Worm (Caenorhabditis elegans): ENCODE results near the gene vpat-1.

vpat-1 gene

DNA sequence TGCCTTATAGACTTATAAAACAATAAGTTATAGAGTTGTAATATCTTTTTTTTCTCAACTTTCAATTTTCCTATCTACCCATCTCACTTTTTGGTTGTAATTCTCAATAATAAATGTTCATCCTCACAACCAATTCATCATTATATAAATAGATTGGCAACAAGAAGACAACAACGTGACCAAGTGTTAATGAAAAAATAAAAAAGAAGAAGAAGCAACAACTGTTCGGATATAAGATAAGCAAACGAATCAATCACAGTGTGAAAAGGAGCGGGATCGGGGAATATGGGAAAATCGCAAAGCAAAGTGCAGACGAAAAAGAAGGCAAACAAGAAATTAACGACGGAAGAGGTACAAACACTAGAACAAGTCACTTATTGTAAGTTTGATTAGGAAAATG lies 7.9 kb upstream of the vpat-1 start, which contains the start of gene ncs-3:
Gene ncs-3 (plus strand): TSS at position 153 of the 400 bp plus-strand sequence.
- TF ChIP-seq nfya-1 (tag; optimal IDR thresholded peaks at IDR 0.05; ENCODE audit: insufficient read depth) (peak; percentile 18), lsy-12 (tag; optimal IDR thresholded peaks at IDR 0.05) (no peak), lin-39 (tag; optimal IDR thresholded peaks at IDR 0.05) (no peak), egl-5 (tag; optimal IDR thresholded peaks at IDR 0.05) (peak; percentile 33)

DNA sequence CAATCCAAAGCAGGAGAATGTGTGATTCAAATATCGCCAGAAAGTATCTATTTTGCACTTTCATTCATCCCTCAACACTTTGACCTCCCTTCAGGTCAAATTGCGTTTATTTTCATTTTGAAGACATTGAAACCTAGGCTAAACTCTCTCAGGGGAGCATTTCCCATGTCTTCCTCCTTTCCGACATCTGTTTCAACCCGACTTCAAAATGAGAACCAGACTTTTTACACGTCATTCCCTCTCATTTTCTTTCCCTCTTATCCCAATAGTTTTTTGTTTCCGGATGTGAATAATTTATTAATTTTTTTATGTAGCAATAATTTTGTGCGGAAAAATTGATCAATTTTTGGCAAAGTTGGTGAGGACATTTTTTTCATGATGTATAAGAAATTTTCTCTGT lies 7.0 kb upstream of the vpat-1 start:
- TF ChIP-seq fos-1 (tag; optimal IDR thresholded peaks at IDR 0.05) (no peak), lsy-12 (tag; optimal IDR thresholded peaks at IDR 0.05) (no peak), daf-12 (tag; optimal IDR thresholded peaks at IDR 0.05) (no peak), aly-2 (tag; optimal IDR thresholded peaks at IDR 0.05) (no peak), jun-1 (tag; optimal IDR thresholded peaks at IDR 0.05) (no peak), lin-15B (tag; optimal IDR thresholded peaks at IDR 0.05) (no peak), nhr-77 (tag; optimal IDR thresholded peaks at IDR 0.05) (no peak), pha-4 (tag; optimal IDR thresholded peaks at IDR 0.05) (no peak), fkh-10 (GFP tag; optimal IDR thresholded peaks at IDR 0.05) (no peak), R02D3.7 (tag; optimal IDR thresholded peaks at IDR 0.05) (no peak), nhr-23 (tag; optimal IDR thresholded peaks at IDR 0.05) (no peak), zag-1 (tag; optimal IDR thresholded peaks at IDR 0.05) (no peak), nhr-76 (tag; optimal IDR thresholded peaks at IDR 0.05) (no peak), egl-27 (tag; optimal IDR thresholded peaks at IDR 0.05) (no peak), nhr-67 (tag; optimal IDR thresholded peaks at IDR 0.05) (no peak)

DNA sequence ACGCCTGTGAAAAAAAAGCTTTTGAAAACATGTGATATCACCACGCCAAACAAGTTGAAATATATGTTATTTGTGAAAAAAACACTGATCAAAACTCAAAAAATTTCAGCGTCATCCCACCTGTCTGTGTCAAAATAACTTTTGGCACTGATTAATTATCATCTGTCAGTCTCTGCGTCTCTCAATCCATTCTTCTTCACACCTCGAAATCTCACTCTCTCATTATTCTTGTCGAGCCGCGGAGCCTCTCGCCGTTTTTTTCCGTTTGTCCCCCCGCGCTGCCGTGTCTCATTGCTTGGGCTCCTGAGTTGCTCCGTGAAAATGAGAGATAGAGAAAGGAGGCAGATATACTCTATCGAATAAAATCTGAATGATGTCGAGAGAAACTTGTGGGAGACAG lies 5.0 kb upstream of the vpat-1 start:
- TF ChIP-seq egl-5 (tag; optimal IDR thresholded peaks at IDR 0.05) (peak; percentile 19), lin-39 (tag; optimal IDR thresholded peaks at IDR 0.05) (peak; percentile 44), nfya-1 (tag; optimal IDR thresholded peaks at IDR 0.05; ENCODE audit: insufficient read depth) (peak; percentile 28), sea-2 (GFP tag; optimal IDR thresholded peaks at IDR 0.05) (no peak)

ce11 chrX:1044327-1044726 lies 1.7 kb downstream of the vpat-1 start:
- TF ChIP-seq mml-1 (tag; optimal IDR thresholded peaks at IDR 0.05) (no peak), nhr-28 (tag; optimal IDR thresholded peaks at IDR 0.05) (no peak), nhr-43 (tag; optimal IDR thresholded peaks at IDR 0.05; ENCODE audit: poor library complexity, severe bottlenecking) (no peak), lin-39 (tag; optimal IDR thresholded peaks at IDR 0.05) (no peak), fos-1 (tag; optimal IDR thresholded peaks at IDR 0.05) (no peak), ama-1 (optimal IDR thresholded peaks at IDR 0.05) (no peak), fkh-2 (tag; optimal IDR thresholded peaks at IDR 0.05) (no peak), nfya-1 (tag; optimal IDR thresholded peaks at IDR 0.05; ENCODE audit: insufficient read depth) (no peak), R02D3.7 (tag; optimal IDR thresholded peaks at IDR 0.05) (no peak), pqm-1 (tag; optimal IDR thresholded peaks at IDR 0.05) (no peak), ztf-4 (tag; optimal IDR thresholded peaks at IDR 0.05) (no peak), unc-39 (tag; optimal IDR thresholded peaks at IDR 0.05) (no peak), egl-5 (tag; optimal IDR thresholded peaks at IDR 0.05) (no peak), hmg-11 (tag; optimal IDR thresholded peaks at IDR 0.05) (no peak), ceh-82 (tag; optimal IDR thresholded peaks at IDR 0.05) (no peak), unc-62 (GFP tag; optimal IDR thresholded peaks at IDR 0.05) (no peak)

DNA sequence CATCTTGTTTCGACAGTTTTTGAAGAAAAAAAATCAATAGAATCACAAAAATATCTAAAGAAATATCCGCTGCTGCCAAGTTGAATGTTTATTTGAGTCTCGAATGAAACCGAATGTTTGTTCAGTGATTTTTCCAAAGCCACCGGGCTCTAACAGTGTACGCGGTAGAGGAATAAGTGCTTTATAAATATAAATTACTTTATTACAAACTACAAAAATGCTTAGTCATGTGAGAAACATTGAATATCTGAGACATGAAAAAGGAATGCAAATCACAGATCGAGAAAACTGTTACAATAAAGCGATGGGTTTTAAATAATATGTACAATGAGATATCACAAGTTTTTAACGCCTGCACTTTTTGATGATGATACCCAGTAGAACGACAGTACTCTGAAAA lies 7.7 kb downstream of the vpat-1 start, which contains the start of gene F55A4.7:
Gene F55A4.7 (minus strand): TSS at position 101 of the 400 bp plus-strand sequence.
- TF ChIP-seq snpc-4 (tag; optimal IDR thresholded peaks at IDR 0.05): no peak

ce11 chrX:1035039-1035598 lies 10.9 kb downstream of the vpat-1 start, which contains the start of the genes stau-1 and sec-22:
TSS of gene stau-1 (minus strand) at chrX:1035286.
TSS of gene sec-22 (plus strand) at chrX:1035548.
- peak; percentile 58 for TF ChIP-seq lin-15B (tag; optimal IDR thresholded peaks at IDR 0.05)
- TF ChIP-seq tbx-2 (tag; optimal IDR thresholded peaks at IDR 0.05): no peak
- TF ChIP-seq ZK546.5 (tag; optimal IDR thresholded peaks at IDR 0.05): no peak
- peak; percentile 50 for TF ChIP-seq pha-4 (tag; optimal IDR thresholded peaks at IDR 0.05)
- TF ChIP-seq elt-3 (tag; optimal IDR thresholded peaks at IDR 0.05): no peak
- TF ChIP-seq snpc-4 (tag; optimal IDR thresholded peaks at IDR 0.05): peak; percentile 51
- peak; percentile 60 for TF ChIP-seq lin-39 (tag; optimal IDR thresholded peaks at IDR 0.05)
- TF ChIP-seq pqm-1 (tag; optimal IDR thresholded peaks at IDR 0.05): no peak
- TF ChIP-seq elt-2 (tag; optimal IDR thresholded peaks at IDR 0.05): peak; percentile 20
- TF ChIP-seq hmg-11 (tag; optimal IDR thresholded peaks at IDR 0.05): peak; percentile 64
- peak; percentile 53 for TF ChIP-seq ceh-28 (tag; optimal IDR thresholded peaks at IDR 0.05)
- TF ChIP-seq ceh-9 (tag; optimal IDR thresholded peaks at IDR 0.05): no peak
- TF ChIP-seq skn-1 (tag; optimal IDR thresholded peaks at IDR 0.05): no peak
- TF ChIP-seq fkh-2 (tag; optimal IDR thresholded peaks at IDR 0.05): no peak
- no peak for TF ChIP-seq nhr-23 (tag; optimal IDR thresholded peaks at IDR 0.05)
- TF ChIP-seq nfya-1 (tag; optimal IDR thresholded peaks at IDR 0.05; ENCODE audit: insufficient read depth): peak; percentile 66
- TF ChIP-seq daf-12 (tag; optimal IDR thresholded peaks at IDR 0.05): no peak
- no peak for TF ChIP-seq fos-1 (tag; optimal IDR thresholded peaks at IDR 0.05)

All from whole organism, L3 larva.